Fruit fly (Drosophila melanogaster): ENCODE data around the gene CG13077.

CG13077 gene

dm6 chr2L:19594102-19594501 is 28.4 kb downstream of the CG13077 start:
- no peak for TF ChIP-seq CG3919 (GFP tag; optimal IDR thresholded peaks at IDR 0.05)
- TF ChIP-seq Sox14 (GFP tag; optimal IDR thresholded peaks at IDR 0.05) = no peak
- no peak for TF ChIP-seq fd85E (GFP tag; optimal IDR thresholded peaks at IDR 0.05)
- no peak for TF ChIP-seq Ets96B (tag; optimal IDR thresholded peaks at IDR 0.05)
- TF ChIP-seq lz (GFP tag; optimal IDR thresholded peaks at IDR 0.05) = no peak
- no peak for TF ChIP-seq Sox102F (GFP tag; optimal IDR thresholded peaks at IDR 0.05)
- TF ChIP-seq ss (GFP tag; optimal IDR thresholded peaks at IDR 0.05) = no peak
- TF ChIP-seq CG8632 (GFP tag; optimal IDR thresholded peaks at IDR 0.05) = no peak
- TF ChIP-seq CG6163 (GFP tag; IDR thresholded peaks at IDR 0.05) = no peak
- no peak for TF ChIP-seq Hr4 (GFP tag; optimal IDR thresholded peaks at IDR 0.05)
- TF ChIP-seq CG16779 (tag; optimal IDR thresholded peaks at IDR 0.05) = no peak
- no peak for TF ChIP-seq CG8119 (GFP tag; IDR thresholded peaks at IDR 0.05)
- TF ChIP-seq CG11294 (GFP tag; IDR thresholded peaks at IDR 0.05) = no peak
- no peak for TF ChIP-seq CG6854 (GFP tag; optimal IDR thresholded peaks at IDR 0.05)
- no peak for TF ChIP-seq CG6792 (GFP tag; optimal IDR thresholded peaks at IDR 0.05)
- TF ChIP-seq CG6276 (GFP tag; optimal IDR thresholded peaks at IDR 0.05) = no peak
- TF ChIP-seq CG3032 (tag; optimal IDR thresholded peaks at IDR 0.05) = no peak
- no peak for TF ChIP-seq CG32006 (GFP tag; optimal IDR thresholded peaks at IDR 0.05)

dm6 chr2L:19605365-19605921 is 39.8 kb downstream of the CG13077 start:
- TF ChIP-seq Gug (GFP tag; IDR thresholded peaks at IDR 0.05) = no peak
- TF ChIP-seq CG8319 (GFP tag; optimal IDR thresholded peaks at IDR 0.05) = no peak
- no peak for TF ChIP-seq CG10669 (GFP tag; optimal IDR thresholded peaks at IDR 0.05)
- no peak for TF ChIP-seq svp (GFP tag)
- no peak for TF ChIP-seq esn (GFP tag; optimal IDR thresholded peaks at IDR 0.05)
- TF ChIP-seq Sox102F (GFP tag; optimal IDR thresholded peaks at IDR 0.05) = no peak
- TF ChIP-seq CG31627 (GFP tag; optimal IDR thresholded peaks at IDR 0.05) = no peak
- TF ChIP-seq fd59A (GFP tag; optimal IDR thresholded peaks at IDR 0.05) = no peak
- TF ChIP-seq CG11294 (GFP tag; IDR thresholded peaks at IDR 0.05) = no peak
- no peak for TF ChIP-seq Ets21C (GFP tag; optimal IDR thresholded peaks at IDR 0.05)
- no peak for TF ChIP-seq Smox (GFP tag; optimal IDR thresholded peaks at IDR 0.05)
- no peak for TF ChIP-seq pdm3 (GFP tag; optimal IDR thresholded peaks at IDR 0.05)
- TF ChIP-seq achi (GFP tag; optimal IDR thresholded peaks at IDR 0.05) = no peak
- no peak for TF ChIP-seq CG6854 (GFP tag; optimal IDR thresholded peaks at IDR 0.05)
- no peak for TF ChIP-seq Sox14 (GFP tag; optimal IDR thresholded peaks at IDR 0.05)
- no peak for TF ChIP-seq CG6163 (GFP tag; IDR thresholded peaks at IDR 0.05)
- no peak for TF ChIP-seq CG9139 (GFP tag; optimal IDR thresholded peaks at IDR 0.05)
- no peak for TF ChIP-seq CG8119 (GFP tag; IDR thresholded peaks at IDR 0.05)
- no peak for TF ChIP-seq fd85E (GFP tag; optimal IDR thresholded peaks at IDR 0.05)
- no peak for TF ChIP-seq eg (GFP tag; IDR thresholded peaks at IDR 0.05)

- no peak for TF ChIP-seq CG6792 (GFP tag; optimal IDR thresholded peaks at IDR 0.05)
- no peak for TF ChIP-seq Sox14 (GFP tag; optimal IDR thresholded peaks at IDR 0.05)
- no peak for TF ChIP-seq pdm3 (GFP tag; optimal IDR thresholded peaks at IDR 0.05)
- TF ChIP-seq Hr38 (GFP tag; optimal IDR thresholded peaks at IDR 0.05) = no peak
- TF ChIP-seq CG11902 (GFP tag; optimal IDR thresholded peaks at IDR 0.05) = no peak
- TF ChIP-seq Eip78C (GFP tag) = no peak
- TF ChIP-seq OdsH (GFP tag; optimal IDR thresholded peaks at IDR 0.05) = no peak
- no peak for TF ChIP-seq Lpt (GFP tag; optimal IDR thresholded peaks at IDR 0.05)
- TF ChIP-seq CG8119 (GFP tag; IDR thresholded peaks at IDR 0.05) = no peak
- no peak for TF ChIP-seq fkh (GFP tag; optimal IDR thresholded peaks at IDR 0.05)
- TF ChIP-seq CG15336 (GFP tag; IDR thresholded peaks at IDR 0.05) = no peak
- TF ChIP-seq eg (GFP tag; IDR thresholded peaks at IDR 0.05) = no peak
- no peak for TF ChIP-seq Ets96B (tag; optimal IDR thresholded peaks at IDR 0.05)
- no peak for TF ChIP-seq dsx (GFP tag; optimal IDR thresholded peaks at IDR 0.05; ENCODE audit: poor library complexity, severe bottlenecking)
Observed at dm6 chr2L:19606318-19606717, 40.7 kb downstream of the CG13077 start, which contains the start of gene CG46244. CG46244 (plus strand) TSS chr2L:19606569.

Data from whole organism, prepupa.